Worm (Caenorhabditis elegans): ENCODE measurements around the gene lin-22.

- TF ChIP-seq him-1 (tag; optimal IDR thresholded peaks at IDR 0.05) = no peak
- TF ChIP-seq dao-5 (tag; optimal IDR thresholded peaks at IDR 0.05) = no peak
- no peak for TF ChIP-seq W03F9.2 (tag; optimal IDR thresholded peaks at IDR 0.05)
Measured at ce11 chrIV:3038740-3039139, 19.2 kb downstream of the lin-22 start.
